Worm (Caenorhabditis elegans) whole organism, early embryonic: Measurements from ENCODE around the gene F45D3.1.

Experiments
- B0310.2 ChIP-seq: sonication (generic microtip); optimal IDR thresholded peaks from 2 replicates; lab custom pipeline; 2016; ENCODE audit warnings: mild to moderate bottlenecking, missing genetic modification characterization, missing compliant biosample characterization
- F13C5.2 ChIP-seq: sonication (generic microtip); optimal IDR thresholded peaks from 2 replicates; lab custom pipeline; 2017; ENCODE audit warnings: mild to moderate bottlenecking, missing genetic modification characterization, inconsistent platforms, missing compliant biosample characterization
- ama-1 ChIP-seq: fragments of 150-350 bp; optimal IDR thresholded peaks from 2 replicates; lab custom pipeline; 2014
- ceh-13 ChIP-seq: fragments of 200-800 bp; sonication (Bioruptor generic); optimal IDR thresholded peaks from 2 replicates; lab custom pipeline; 2018; ENCODE audit warnings: mild to moderate bottlenecking, missing genetic modification characterization, missing compliant biosample characterization
- ets-7 ChIP-seq: sonication (generic microtip); optimal IDR thresholded peaks from 2 replicates; lab custom pipeline; 2016; ENCODE audit warnings: missing genotype, missing genetic modification characterization, missing compliant biosample characterization
- flt-1 ChIP-seq: fragments of 200-800 bp; sonication (Bioruptor generic); IDR thresholded peaks from 2 replicates; pipeline ENCODE4 v1.3.6; 2022; ENCODE audit warnings: missing genetic modification characterization, missing compliant biosample characterization
- hmbx-1 ChIP-seq: sonication (generic microtip); optimal IDR thresholded peaks from 2 replicates; lab custom pipeline; 2016; ENCODE audit warnings: mild to moderate bottlenecking, missing genetic modification characterization, missing compliant biosample characterization
- hmg-4 ChIP-seq: fragments of 200-800 bp; sonication (Bioruptor generic); optimal IDR thresholded peaks from 2 replicates; lab custom pipeline; 2018; ENCODE audit warnings: mild to moderate bottlenecking, missing genetic modification characterization, missing compliant biosample characterization
- hnd-1 ChIP-seq: sonication (generic microtip); optimal IDR thresholded peaks from 2 replicates; lab custom pipeline; 2016; ENCODE audit warnings: missing genetic modification characterization, missing compliant biosample characterization
- pes-1 ChIP-seq: fragments of 200-800 bp; sonication (Bioruptor generic); IDR thresholded peaks from 2 replicates; pipeline ENCODE4 v1.3.6; 2022; ENCODE audit warnings: missing genetic modification reagents, missing genetic modification characterization, missing compliant biosample characterization
- scrt-1 ChIP-seq: fragments of 200-800 bp; sonication (Bioruptor generic); IDR thresholded peaks from 2 replicates; pipeline ENCODE4 v1.3.6; 2022; ENCODE audit warnings: missing genetic modification characterization, missing compliant biosample characterization
- tbx-37 ChIP-seq: fragments of 200-800 bp; sonication (Bioruptor generic); conservative IDR thresholded peaks from 2 replicates; pipeline ENCODE4 v1.3.6; 2022; ENCODE audit warnings: missing genetic modification reagents, missing genetic modification characterization, missing compliant biosample characterization
- tra-4 ChIP-seq: sonication (generic microtip); optimal IDR thresholded peaks from 2 replicates; lab custom pipeline; 2017; ENCODE audit warnings: missing genetic modification characterization, missing compliant biosample characterization

DNA sequence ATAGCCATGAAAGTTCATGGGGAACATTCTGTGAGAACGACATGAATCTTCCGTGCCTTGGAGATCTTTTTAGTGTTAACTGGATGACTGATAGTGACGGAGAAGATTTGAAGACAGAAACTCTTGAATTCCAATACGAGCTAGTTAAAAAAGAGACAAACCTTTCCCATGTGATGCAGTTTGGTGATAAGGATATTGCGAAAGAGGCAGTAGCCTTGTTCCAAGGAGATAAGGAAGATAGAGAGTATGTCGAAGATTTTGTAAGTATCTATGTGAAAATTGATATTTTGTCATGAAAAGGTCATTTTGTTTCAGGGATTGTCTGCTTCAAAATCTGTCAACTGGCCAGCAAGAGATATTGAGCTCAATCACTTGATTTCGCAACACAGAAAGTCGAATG is 13.0 kb upstream of the F45D3.1 start:
- no peak for TF ChIP-seq hnd-1 (tag; lab: Kevin White, UChicago)
- no peak for TF ChIP-seq tbx-37
- TF ChIP-seq ama-1 (lab: Kevin White, UChicago), result no peak
- TF ChIP-seq hmbx-1 (tag; lab: Kevin White, UChicago), result no peak
- no peak for TF ChIP-seq pes-1 (GFP tag; lab: Robert Waterston, UW)
- no peak for TF ChIP-seq tra-4 (tag; lab: Kevin White, UChicago)
- TF ChIP-seq hmg-4 (GFP tag; lab: Kevin White, UChicago), result no peak
- TF ChIP-seq ceh-13 (GFP tag; lab: Kevin White, UChicago), result no peak
- TF ChIP-seq F13C5.2 (tag; lab: Kevin White, UChicago), result no peak
- no peak for TF ChIP-seq ets-7 (tag; lab: Kevin White, UChicago)
- TF ChIP-seq B0310.2 (tag; lab: Kevin White, UChicago), result no peak
- no peak for TF ChIP-seq scrt-1 (GFP tag; lab: Robert Waterston, UW)
- TF ChIP-seq flt-1 (GFP tag; lab: Robert Waterston, UW), result no peak
